Worm (Caenorhabditis elegans) whole organism, L3 larva: ENCODE measurements around the gene T19D12.6.

Source experiments
- R02D3.7 ChIP-seq: fragments of 150-350 bp; optimal IDR thresholded peaks from 2 replicates; lab custom pipeline; 2014; ENCODE audit warnings: missing biosample characterization, missing genetic modification characterization
- ama-1 ChIP-seq: fragments of 150-350 bp; optimal IDR thresholded peaks from 2 replicates; lab custom pipeline; 2018
- ceh-82 ChIP-seq: fragments of 150-350 bp; optimal IDR thresholded peaks from 2 replicates; lab custom pipeline; 2014; ENCODE audit warnings: missing biosample characterization, missing genetic modification characterization
- egl-27 ChIP-seq: sonication (generic microtip); optimal IDR thresholded peaks from 4 replicates; lab custom pipeline; 2017; ENCODE audit warnings: missing biosample characterization, missing genetic modification reagents, missing genetic modification characterization
- mdl-1 ChIP-seq: fragments of 150-350 bp; optimal IDR thresholded peaks from 2 replicates; lab custom pipeline; 2014; ENCODE audit warnings: missing biosample characterization, missing genetic modification characterization
- nfya-1 ChIP-seq: sonication (generic microtip); optimal IDR thresholded peaks from 2 replicates; lab custom pipeline; 2017; ENCODE audit warnings: missing genetic modification characterization, mild to moderate bottlenecking, missing compliant biosample characterization, antibody characterized with exemption, moderate library complexity; ENCODE audit not compliant: insufficient read depth
- nhr-11 ChIP-seq: fragments of 150-350 bp; optimal IDR thresholded peaks from 2 replicates; lab custom pipeline; 2014; ENCODE audit warnings: missing biosample characterization, missing genetic modification characterization
- nhr-28 ChIP-seq: fragments of 150-350 bp; optimal IDR thresholded peaks from 2 replicates; lab custom pipeline; 2014; ENCODE audit warnings: missing biosample characterization, missing genetic modification characterization
- nhr-76 ChIP-seq: fragments of 150-350 bp; sonication (generic microtip); optimal IDR thresholded peaks from 5 replicates; lab custom pipeline; 2014; ENCODE audit warnings: missing biosample characterization, missing genetic modification characterization
- nhr-77 ChIP-seq: fragments of 150-350 bp; optimal IDR thresholded peaks from 2 replicates; lab custom pipeline; 2014; ENCODE audit warnings: missing biosample characterization, missing genetic modification characterization
- pha-4 ChIP-seq: fragments of 150-350 bp; optimal IDR thresholded peaks from 2 replicates; lab custom pipeline; 2014; ENCODE audit warnings: missing biosample characterization, missing genetic modification reagents, missing genetic modification characterization
- pqm-1 ChIP-seq: fragments of 150-350 bp; optimal IDR thresholded peaks from 2 replicates; lab custom pipeline; 2017; ENCODE audit warnings: missing biosample characterization, missing genetic modification characterization, inconsistent platforms
- unc-39 ChIP-seq: sonication (generic microtip); optimal IDR thresholded peaks from 4 replicates; lab custom pipeline; 2017; ENCODE audit warnings: missing biosample characterization, missing genetic modification characterization

DNA sequence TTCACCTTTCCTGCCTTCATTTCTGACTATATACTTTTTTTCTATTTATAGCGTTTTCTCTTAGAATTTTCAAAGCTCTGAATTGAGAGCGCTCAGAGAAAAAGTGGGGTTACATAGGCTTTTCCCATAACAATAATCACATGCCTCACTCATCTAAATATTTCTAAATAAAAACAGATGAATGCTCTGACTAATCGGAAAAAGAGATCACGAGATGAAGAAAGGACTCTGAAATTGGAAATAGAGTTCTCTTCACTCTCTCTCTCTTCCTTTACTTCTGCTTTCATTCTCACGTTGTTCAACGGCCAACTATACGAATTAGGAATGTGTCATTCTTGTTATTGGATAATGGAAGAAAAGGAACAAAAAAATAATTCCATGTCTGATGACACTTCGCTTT is 46.2 kb upstream of the T19D12.6 start:
- TF ChIP-seq ama-1 (lab: Kevin White, UChicago) (no peak), pha-4 (no peak), nhr-28 (tag; lab: Kevin White, UChicago) (no peak), pqm-1 (tag; lab: Kevin White, UChicago) (no peak), R02D3.7 (tag; lab: Kevin White, UChicago) (no peak), mdl-1 (tag; lab: Kevin White, UChicago) (no peak), unc-39 (tag; lab: Kevin White, UChicago) (no peak), ceh-82 (tag; lab: Kevin White, UChicago) (no peak), nhr-76 (tag; lab: Kevin White, UChicago) (no peak), nfya-1 (tag; lab: Kevin White, UChicago) (no peak), egl-27 (tag; lab: Kevin White, UChicago) (no peak), nhr-77 (tag; lab: Kevin White, UChicago) (no peak), nhr-11 (peak; percentile 63)
